Fruit fly (Drosophila melanogaster): ENCODE measurements around the gene sesB.
A peak's percentile ranks its signal among the peaks of the same experiment; 100 is the strongest.

sesB gene

dm6 chrX:10744315-10744767 lies 42.4 kb downstream of the sesB start, which contains the start of gene ras:
TSS of gene ras (plus strand) at chrX:10744502.
- TF ChIP-seq cic (GFP tag; optimal IDR thresholded peaks at IDR 0.05) = no peak
- peak; percentile 23 for TF ChIP-seq tj (GFP tag; optimal IDR thresholded peaks at IDR 0.05)
- TF ChIP-seq CG5204 (GFP tag; optimal IDR thresholded peaks at IDR 0.05) = no peak
- TF ChIP-seq Mnt (GFP tag; optimal IDR thresholded peaks at IDR 0.05) = peak; percentile 16
- TF ChIP-seq pad (GFP tag; optimal IDR thresholded peaks at IDR 0.05) = peak; percentile 35
- TF ChIP-seq ovo (GFP tag; optimal IDR thresholded peaks at IDR 0.05) = peak; percentile 88

dm6 chrX:10743825-10744224 lies 42.9 kb downstream of the sesB start:
- no peak for TF ChIP-seq CG12768 (GFP tag; optimal IDR thresholded peaks at IDR 0.05)
- TF ChIP-seq CG14711 (tag; optimal IDR thresholded peaks at IDR 0.05) = no peak
- TF ChIP-seq CG1620 (GFP tag; optimal IDR thresholded peaks at IDR 0.05) = no peak
- no peak for TF ChIP-seq Mnt (GFP tag; optimal IDR thresholded peaks at IDR 0.05)
- TF ChIP-seq tj (GFP tag; optimal IDR thresholded peaks at IDR 0.05) = no peak
- no peak for TF ChIP-seq kay (GFP tag; ENCODE audit: borderline replicate concordance)
- no peak for TF ChIP-seq cic (GFP tag; optimal IDR thresholded peaks at IDR 0.05)
- TF ChIP-seq bab1 (GFP tag; optimal IDR thresholded peaks at IDR 0.05) = no peak
- TF ChIP-seq Clk (GFP tag; optimal IDR thresholded peaks at IDR 0.05) = no peak
- TF ChIP-seq CG7045 (GFP tag; optimal IDR thresholded peaks at IDR 0.05) = no peak

dm6 chrX:10742578-10742976 lies 44.2 kb downstream of the sesB start:
- TF ChIP-seq CG5204 (GFP tag; optimal IDR thresholded peaks at IDR 0.05) = no peak
- TF ChIP-seq cic (GFP tag; optimal IDR thresholded peaks at IDR 0.05) = peak; percentile 9
- no peak for TF ChIP-seq bab1 (GFP tag; optimal IDR thresholded peaks at IDR 0.05)
- TF ChIP-seq tj (GFP tag; optimal IDR thresholded peaks at IDR 0.05) = peak; percentile 51
- no peak for TF ChIP-seq CG7045 (GFP tag; optimal IDR thresholded peaks at IDR 0.05)

dm6 chrX:10741754-10742577 lies 44.8 kb downstream of the sesB start:
- TF ChIP-seq pad (GFP tag; optimal IDR thresholded peaks at IDR 0.05) (peak; percentile 91), toe (GFP tag; optimal IDR thresholded peaks at IDR 0.05) (no peak)

dm6 chrX:10740953-10741500 lies 45.7 kb downstream of the sesB start:
- no peak for TF ChIP-seq CG7045 (GFP tag; optimal IDR thresholded peaks at IDR 0.05)
- no peak for TF ChIP-seq cic (GFP tag; optimal IDR thresholded peaks at IDR 0.05)
- TF ChIP-seq Clk (GFP tag; optimal IDR thresholded peaks at IDR 0.05) = no peak
- TF ChIP-seq CG11617 (GFP tag; optimal IDR thresholded peaks at IDR 0.05) = no peak
- TF ChIP-seq kay (GFP tag; ENCODE audit: borderline replicate concordance) = no peak
- TF ChIP-seq Hr96 (GFP tag; optimal IDR thresholded peaks at IDR 0.05) = no peak
- no peak for TF ChIP-seq CG5204 (GFP tag; optimal IDR thresholded peaks at IDR 0.05)
- no peak for TF ChIP-seq Crg-1 (GFP tag; optimal IDR thresholded peaks at IDR 0.05)
- TF ChIP-seq CG7101 (tag; optimal IDR thresholded peaks at IDR 0.05) = no peak
- no peak for TF ChIP-seq CG12768 (GFP tag; optimal IDR thresholded peaks at IDR 0.05)
- TF ChIP-seq CG1620 (GFP tag; optimal IDR thresholded peaks at IDR 0.05) = no peak
- no peak for TF ChIP-seq bab1 (GFP tag; optimal IDR thresholded peaks at IDR 0.05)
- no peak for TF ChIP-seq ovo (GFP tag; optimal IDR thresholded peaks at IDR 0.05)
- no peak for TF ChIP-seq toe (GFP tag; optimal IDR thresholded peaks at IDR 0.05)
- TF ChIP-seq CG33017 (tag; optimal IDR thresholded peaks at IDR 0.05) = no peak
- no peak for TF ChIP-seq Mnt (GFP tag; optimal IDR thresholded peaks at IDR 0.05)
- no peak for TF ChIP-seq CG14711 (tag; optimal IDR thresholded peaks at IDR 0.05)
- TF ChIP-seq pad (GFP tag; optimal IDR thresholded peaks at IDR 0.05) = no peak
- TF ChIP-seq cnc (optimal IDR thresholded peaks at IDR 0.05) = no peak

- peak; percentile 63 for TF ChIP-seq cic (GFP tag; optimal IDR thresholded peaks at IDR 0.05)
- peak; percentile 11 for TF ChIP-seq ovo (GFP tag; optimal IDR thresholded peaks at IDR 0.05)
- no peak for TF ChIP-seq Clk (GFP tag; optimal IDR thresholded peaks at IDR 0.05)
Measured at dm6 chrX:10739614-10740436, 46.9 kb downstream of the sesB start.

- TF ChIP-seq CG33017 (tag; optimal IDR thresholded peaks at IDR 0.05) = no peak
- TF ChIP-seq Crg-1 (GFP tag; optimal IDR thresholded peaks at IDR 0.05) = no peak
- no peak for TF ChIP-seq CG1620 (GFP tag; optimal IDR thresholded peaks at IDR 0.05)
- no peak for TF ChIP-seq tj (GFP tag; optimal IDR thresholded peaks at IDR 0.05)
- no peak for TF ChIP-seq Hr96 (GFP tag; optimal IDR thresholded peaks at IDR 0.05)
- peak; percentile 2 for TF ChIP-seq CG12768 (GFP tag; optimal IDR thresholded peaks at IDR 0.05)
Measured at dm6 chrX:10738835-10739371, 47.9 kb downstream of the sesB start.
